Fruit fly (Drosophila melanogaster) whole organism, prepupa: ENCODE data around the gene mRpS14.

Experiments
- CG15336 ChIP-seq: fragments of 200-800 bp; sonication (Bioruptor generic); IDR thresholded peaks from 2 replicates; pipeline ENCODE4 v1.3.6; 2022; ENCODE audit warnings: missing biosample characterization, missing genetic modification characterization
- CG34406 ChIP-seq: fragments of 200-800 bp; sonication (Bioruptor generic); optimal IDR thresholded peaks from 3 replicates; lab custom pipeline; 2016; ENCODE audit warnings: missing biosample characterization, missing genetic modification characterization
- CG3919 ChIP-seq: fragments of 200-800 bp; sonication (Bioruptor generic); optimal IDR thresholded peaks from 3 replicates; lab custom pipeline; 2016; ENCODE audit warnings: missing biosample characterization, missing genetic modification characterization
- Eip78C ChIP-seq: fragments of 200-800 bp; sonication (Bioruptor generic); peaks from one replicate; lab custom pipeline; 2016; ENCODE audit warnings: missing biosample characterization, missing genetic modification characterization
- dac ChIP-seq: fragments of 200-800 bp; sonication (Bioruptor generic); optimal IDR thresholded peaks from 2 replicates; lab custom pipeline; 2017; ENCODE audit warnings: missing biosample characterization, mild to moderate bottlenecking, missing genetic modification characterization

DNA sequence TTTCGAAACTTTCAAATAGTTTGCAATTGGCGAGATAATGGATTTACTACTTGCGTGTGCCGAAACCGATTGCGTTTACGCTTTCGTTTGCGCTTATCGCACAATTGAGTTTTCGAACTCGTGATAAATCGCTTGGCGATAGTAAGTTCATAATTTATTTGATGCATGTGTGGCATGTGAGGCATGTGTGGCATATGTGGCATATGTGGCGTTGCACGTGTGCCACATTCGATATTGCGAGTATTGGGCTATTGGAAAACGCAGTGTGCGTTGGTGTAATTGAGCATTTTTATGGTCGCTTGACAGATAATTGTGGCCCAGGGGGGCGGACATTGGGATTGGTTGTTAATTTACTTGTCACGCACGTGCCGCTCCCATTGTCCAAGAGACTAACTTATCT is 46.3 kb downstream of the mRpS14 start:
- TF ChIP-seq CG3919: no peak
- TF ChIP-seq CG34406 (GFP tag; lab: Kevin White, UChicago): no peak
- no peak for TF ChIP-seq CG15336 (GFP tag; lab: Robert Waterston, UW)
- no peak for TF ChIP-seq dac
- TF ChIP-seq Eip78C (GFP tag; lab: Kevin White, UChicago): no peak
